Worm (Caenorhabditis elegans) whole organism, L4 larva: ENCODE data around the gene F35H10.2.

Experiments used
- F37D6.2 ChIP-seq: sonication (generic microtip); optimal IDR thresholded peaks from 2 replicates; lab custom pipeline; 2016; ENCODE audit warnings: mild to moderate bottlenecking, missing genetic modification characterization, missing compliant biosample characterization
- T20F7.1 ChIP-seq: fragments of 200-800 bp; sonication (Bioruptor generic); optimal IDR thresholded peaks from 2 replicates; lab custom pipeline; 2018; ENCODE audit warnings: mild to moderate bottlenecking, missing genetic modification characterization, missing compliant biosample characterization
- Y48G9A.11 ChIP-seq: fragments of 200-800 bp; sonication (Bioruptor generic); IDR thresholded peaks from 2 replicates; pipeline ENCODE4 v1.3.6; 2022; ENCODE audit warnings: missing genetic modification reagents, missing genetic modification characterization, missing compliant biosample characterization
- Y75B8A.6 ChIP-seq: fragments of 200-800 bp; sonication (Bioruptor generic); IDR thresholded peaks from 2 replicates; pipeline ENCODE4 v1.3.6; 2022; ENCODE audit warnings: missing genetic modification reagents, missing genetic modification characterization, missing compliant biosample characterization
- aha-1 ChIP-seq: fragments of 150-350 bp; peaks from one replicate; lab custom pipeline; 2014; ENCODE audit warnings: missing biosample characterization, missing genetic modification characterization
- ama-1 ChIP-seq: fragments of 150-350 bp; optimal IDR thresholded peaks from 2 replicates; lab custom pipeline; 2014; ENCODE audit warnings: inconsistent platforms, mixed read lengths
- ceh-28 ChIP-seq: fragments of 150-350 bp; optimal IDR thresholded peaks from 2 replicates; lab custom pipeline; 2014; ENCODE audit warnings: missing biosample characterization, missing genetic modification reagents, missing genetic modification characterization
- daf-16 ChIP-seq, 3 experiments: sonication (generic microtip); optimal IDR thresholded peaks; 2 replicates each; lab custom pipeline; 2016 to 2017; ENCODE audit warnings: missing genetic modification characterization in 3 of 3, missing genetic modification reagents in 3 of 3, mild to moderate bottlenecking in 2 of 3, missing compliant biosample characterization in 2 of 3, missing biosample characterization in 1 of 3, moderate library complexity in 1 of 3
- dmd-6 ChIP-seq: fragments of 200-800 bp; sonication (Bioruptor generic); IDR thresholded peaks from 2 replicates; pipeline ENCODE4 v1.3.6; 2022; ENCODE audit warnings: missing genetic modification reagents, missing genetic modification characterization, missing compliant biosample characterization
- dpl-1 ChIP-seq: fragments of 150-350 bp; optimal IDR thresholded peaks from 2 replicates; lab custom pipeline; 2014; ENCODE audit warnings: missing biosample characterization, missing genetic modification reagents, missing genetic modification characterization
- duxl-1 ChIP-seq: sonication (generic microtip); optimal IDR thresholded peaks from 2 replicates; lab custom pipeline; 2016; ENCODE audit warnings: mild to moderate bottlenecking, missing genetic modification characterization, moderate library complexity, missing compliant biosample characterization; ENCODE audit not compliant: poor library complexity
- hif-1 ChIP-seq, 2 experiments: sonication (generic microtip); optimal IDR thresholded peaks; 2 replicates each; lab custom pipeline; 2016 to 2017; ENCODE audit warnings: missing compliant biosample characterization in 2 of 2, missing genetic modification characterization in 2 of 2, missing genetic modification reagents in 2 of 2, missing genotype in 2 of 2, mild to moderate bottlenecking in 1 of 2
- mep-1 ChIP-seq: fragments of 150-350 bp; sonication (generic microtip); optimal IDR thresholded peaks from 3 replicates; lab custom pipeline; 2014; ENCODE audit warnings: missing biosample characterization, missing genetic modification characterization
- mes-2 ChIP-seq: sonication (generic microtip); optimal IDR thresholded peaks from 2 replicates; lab custom pipeline; 2016; ENCODE audit warnings: missing genotype, mild to moderate bottlenecking, missing genetic modification characterization, missing compliant biosample characterization; ENCODE audit not compliant: poor library complexity, severe bottlenecking
- mxl-2 ChIP-seq: fragments of 200-800 bp; sonication (Bioruptor generic); conservative IDR thresholded peaks from 2 replicates; pipeline ENCODE4 v1.3.6; 2022; ENCODE audit warnings: missing genetic modification reagents, missing genetic modification characterization, missing compliant biosample characterization
- nhr-10 ChIP-seq: fragments of 150-350 bp; optimal IDR thresholded peaks from 2 replicates; lab custom pipeline; 2014; ENCODE audit warnings: missing biosample characterization, missing genetic modification characterization
- nhr-11 ChIP-seq: fragments of 150-350 bp; optimal IDR thresholded peaks from 2 replicates; lab custom pipeline; 2014; ENCODE audit warnings: missing biosample characterization, missing genetic modification characterization
- nhr-237 ChIP-seq: sonication (generic microtip); optimal IDR thresholded peaks from 2 replicates; lab custom pipeline; 2017; ENCODE audit warnings: missing biosample characterization, missing genetic modification characterization
- nhr-25 ChIP-seq: sonication (generic microtip); optimal IDR thresholded peaks from 2 replicates; lab custom pipeline; 2017; ENCODE audit warnings: missing genetic modification characterization, mild to moderate bottlenecking, missing compliant biosample characterization, antibody characterized with exemption, moderate library complexity, borderline replicate concordance; ENCODE audit not compliant: insufficient read depth
- nhr-41 ChIP-seq: fragments of 200-800 bp; sonication (Bioruptor generic); IDR thresholded peaks from 2 replicates; pipeline ENCODE4 v1.3.6; 2022; ENCODE audit warnings: missing genetic modification reagents, missing genetic modification characterization, missing compliant biosample characterization
- nhr-42 ChIP-seq: fragments of 200-800 bp; sonication (Bioruptor generic); IDR thresholded peaks from 2 replicates; pipeline ENCODE4 v1.3.6; 2022; ENCODE audit warnings: missing genetic modification characterization, missing compliant biosample characterization
- nhr-6 ChIP-seq: fragments of 150-350 bp; optimal IDR thresholded peaks from 2 replicates; lab custom pipeline; 2014; ENCODE audit warnings: missing biosample characterization, missing genetic modification characterization
- pha-4 ChIP-seq, 2 experiments: fragments of 150-350 bp in 1 of 2; fragments of 200-800 bp in 1 of 2; sonication (Bioruptor generic) in 1 of 2; IDR thresholded peaks in 1 of 2; optimal IDR thresholded peaks in 1 of 2; 2 replicates each; pipeline versions ENCODE4 v1.3.6 to Lab custom; 2014 to 2022; ENCODE audit warnings: missing genetic modification characterization in 2 of 2, missing genetic modification reagents in 2 of 2, missing biosample characterization in 1 of 2, missing compliant biosample characterization in 1 of 2
- pqm-1 ChIP-seq: sonication (generic microtip); optimal IDR thresholded peaks from 2 replicates; lab custom pipeline; 2017; ENCODE audit warnings: missing biosample characterization, missing genetic modification characterization
- rbr-2 ChIP-seq: sonication (generic microtip); optimal IDR thresholded peaks from 2 replicates; lab custom pipeline; 2016; ENCODE audit warnings: missing genotype, missing genetic modification characterization, missing compliant biosample characterization
- set-16 ChIP-seq: fragments of 200-800 bp; sonication (Bioruptor generic); IDR thresholded peaks from 2 replicates; pipeline ENCODE4 v1.3.6; 2022; ENCODE audit warnings: missing genetic modification reagents, missing genetic modification characterization, missing compliant biosample characterization
- tag-97 ChIP-seq: fragments of 200-800 bp; sonication (Bioruptor generic); IDR thresholded peaks from 2 replicates; pipeline ENCODE4 v1.3.6; 2022; ENCODE audit warnings: missing genetic modification characterization, missing compliant biosample characterization
- unc-62 ChIP-seq, 3 experiments: fragments of 150-350 bp in 1 of 3; sonication (generic microtip); optimal IDR thresholded peaks in 2 of 3; peaks in 1 of 3; 1 replicate in 1 of 3; 2 replicates in 2 of 3; lab custom pipeline; 2014 to 2017; ENCODE audit warnings: missing biosample characterization in 3 of 3, missing genetic modification characterization in 3 of 3, missing genetic modification reagents in 3 of 3, missing genotype in 1 of 3
- zfp-3 ChIP-seq: fragments of 200-800 bp; sonication (Bioruptor generic); conservative IDR thresholded peaks from 2 replicates; pipeline ENCODE4 v1.3.6; 2022; ENCODE audit warnings: missing genetic modification reagents, missing genetic modification characterization, missing compliant biosample characterization
- zip-11 ChIP-seq: fragments of 200-800 bp; sonication (Bioruptor generic); IDR thresholded peaks from 2 replicates; pipeline ENCODE4 v1.3.6; 2022; ENCODE audit warnings: missing genetic modification characterization, missing compliant biosample characterization
- zip-2 ChIP-seq: fragments of 150-350 bp; optimal IDR thresholded peaks from 2 replicates; lab custom pipeline; 2014; ENCODE audit warnings: missing biosample characterization, missing genetic modification characterization

The F35H10.2 gene

ce11 chrIV:8325667-8326066 is 3.3 kb upstream of the F35H10.2 start, which contains the start of gene F35H10.3:
Gene F35H10.3, plus strand, starts transcription at chrIV:8325967.
- no peak for TF ChIP-seq T20F7.1 (GFP tag; lab: Kevin White, UChicago)
- no peak for TF ChIP-seq nhr-10 (tag; lab: Kevin White, UChicago)
- TF ChIP-seq Y48G9A.11 (GFP tag; lab: Robert Waterston, UW) = no peak

- TF ChIP-seq Y48G9A.11 (GFP tag; lab: Robert Waterston, UW) (no peak), ama-1 (lab: Kevin White, UChicago) (no peak), tag-97 (GFP tag; lab: Robert Waterston, UW) (no peak), pha-4 (GFP tag; IDR thresholded peaks at IDR 0.05; lab: Robert Waterston, UW) (no peak), pha-4 (tag; optimal IDR thresholded peaks at IDR 0.05; lab: Kevin White, UChicago) (no peak)
These were observed 3.5 kb downstream of the F35H10.2 start, which contains the start of gene lys-10 for ce11 chrIV:8332526-8332925. Gene lys-10, plus strand, starts transcription at chrIV:8332826.

ce11 chrIV:8333034-8333433 is 4.0 kb downstream of the F35H10.2 start:
- peak in 1 of 2 experiments; percentile 97 for TF ChIP-seq unc-62 (GFP tag; optimal IDR thresholded peaks at IDR 0.05 in 1 of 2; lab: Kevin White, UChicago)
- TF ChIP-seq unc-62 (tag; optimal IDR thresholded peaks at IDR 0.05; lab: Kevin White, UChicago) = no peak
- TF ChIP-seq nhr-11 (tag; lab: Kevin White, UChicago) = no peak
- TF ChIP-seq rbr-2 (tag; lab: Kevin White, UChicago) = no peak
- no peak for TF ChIP-seq Y75B8A.6
- TF ChIP-seq, all 104 proteins: peak for 1

ce11 chrIV:8333554-8333953 is 4.5 kb downstream of the F35H10.2 start:
- TF ChIP-seq pqm-1 = no peak

ce11 chrIV:8333954-8333987 is 4.8 kb downstream of the F35H10.2 start, which contains the start of gene his-31:
Gene his-31, minus strand, starts transcription at chrIV:8333983.
- TF ChIP-seq nhr-237 (tag; lab: Kevin White, UChicago) (no peak), zfp-3 (GFP tag; lab: Robert Waterston, UW) (no peak), nhr-11 (tag; lab: Kevin White, UChicago) (no peak), T20F7.1 (GFP tag; lab: Kevin White, UChicago) (no peak)
- TF ChIP-seq, all 104 proteins: peak for 0

- TF ChIP-seq zfp-3 (GFP tag; lab: Robert Waterston, UW) = no peak
- no peak for TF ChIP-seq F37D6.2 (tag; lab: Kevin White, UChicago)
- TF ChIP-seq zip-2 (tag; lab: Kevin White, UChicago) = no peak
- TF ChIP-seq mes-2 (tag; lab: Kevin White, UChicago) = no peak
- peak; percentile 78; the same call in 1 of the 2 replicates for TF ChIP-seq set-16 (GFP tag; lab: Robert Waterston, UW)
- peak in 1 of 2 experiments; percentile 56 for TF ChIP-seq unc-62 (GFP tag; optimal IDR thresholded peaks at IDR 0.05 in 1 of 2; lab: Kevin White, UChicago)
- no peak for TF ChIP-seq unc-62 (tag; optimal IDR thresholded peaks at IDR 0.05; lab: Kevin White, UChicago)
- TF ChIP-seq mep-1 (tag; lab: Kevin White, UChicago) = peak; percentile 91
- TF ChIP-seq duxl-1 = peak; percentile 20
- TF ChIP-seq nhr-41 (GFP tag; lab: Robert Waterston, UW) = no peak
- peak; percentile 69 for TF ChIP-seq rbr-2 (tag; lab: Kevin White, UChicago)
- TF ChIP-seq ceh-28 (tag; lab: Kevin White, UChicago) = no peak
- peak; percentile 15 for TF ChIP-seq aha-1 (tag; lab: Kevin White, UChicago)
- TF ChIP-seq nhr-10 (tag; lab: Kevin White, UChicago) = no peak
- no peak for TF ChIP-seq nhr-42 (GFP tag; lab: Robert Waterston, UW)
- TF ChIP-seq zip-11 (GFP tag; lab: Robert Waterston, UW) = no peak
- TF ChIP-seq daf-16 (GFP tag; optimal IDR thresholded peaks at IDR 0.05; lab: Kevin White, UChicago) = no peak
- TF ChIP-seq daf-16 (tag; optimal IDR thresholded peaks at IDR 0.05; lab: Kevin White, UChicago) = no peak
- peak; percentile 0 for TF ChIP-seq dpl-1 (GFP tag; lab: Kevin White, UChicago)
- peak; percentile 85 for TF ChIP-seq nhr-6 (tag; lab: Kevin White, UChicago)
- TF ChIP-seq hif-1 (tag; optimal IDR thresholded peaks at IDR 0.05; lab: Kevin White, UChicago) = no peak
- no peak for TF ChIP-seq dmd-6
- TF ChIP-seq Y75B8A.6 = no peak
- no peak for TF ChIP-seq mxl-2 (GFP tag; lab: Robert Waterston, UW)
- peak; percentile 92 for TF ChIP-seq nhr-25 (tag; lab: Kevin White, UChicago)
These were observed 5.2 kb downstream of the F35H10.2 start, which contains the start of gene his-32 for ce11 chrIV:8333988-8334863. Gene his-32, plus strand, starts transcription at chrIV:8334305.
